Worm (Caenorhabditis elegans): ENCODE measurements around the gene K02D10.3.

K02D10.3 gene

DNA sequence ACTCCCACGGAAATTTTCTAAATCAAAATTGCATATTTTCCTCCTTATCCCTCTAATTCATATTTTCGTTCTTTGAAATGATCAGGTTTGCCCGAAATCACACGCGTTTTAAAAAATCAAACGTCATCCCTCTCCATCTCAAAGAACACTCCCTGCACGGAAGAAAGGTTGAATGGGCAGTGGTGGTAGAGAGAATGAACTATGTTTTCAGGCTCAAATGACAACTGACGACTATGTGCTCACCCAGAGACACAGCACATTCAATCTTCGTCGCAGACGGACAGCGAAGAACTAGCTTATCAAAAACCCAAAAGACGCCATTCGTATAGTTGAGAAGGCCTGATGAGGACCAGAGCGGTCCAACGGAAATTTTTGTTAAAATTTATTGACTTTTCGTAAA, 32.0 kb downstream of the K02D10.3 start:
- TF ChIP-seq fos-1 (tag; optimal IDR thresholded peaks at IDR 0.05) (no peak), swsn-7 (tag; optimal IDR thresholded peaks at IDR 0.05) (no peak), ztf-4 (tag; optimal IDR thresholded peaks at IDR 0.05) (no peak), nhr-19 (GFP tag; conservative IDR thresholded peaks at IDR 0.05) (peak; percentile 54), dpl-1 (GFP tag; optimal IDR thresholded peaks at IDR 0.05) (peak in 1 of 3 experiments; percentile 3), ceh-82 (tag; optimal IDR thresholded peaks at IDR 0.05) (no peak), mep-1 (tag; optimal IDR thresholded peaks at IDR 0.05) (no peak), ceh-88 (GFP tag; IDR thresholded peaks at IDR 0.05) (no peak), fkh-10 (GFP tag; optimal IDR thresholded peaks at IDR 0.05) (no peak), C34B4.2 (tag; optimal IDR thresholded peaks at IDR 0.05) (no peak), lin-39 (tag; optimal IDR thresholded peaks at IDR 0.05) (no peak), rnt-1 (tag; optimal IDR thresholded peaks at IDR 0.05) (peak; percentile 63), lin-14 (GFP tag; optimal IDR thresholded peaks at IDR 0.05) (peak; percentile 42), nhr-84 (tag; optimal IDR thresholded peaks at IDR 0.05) (no peak), vab-15 (tag; optimal IDR thresholded peaks at IDR 0.05) (no peak), C16A3.4 (tag; optimal IDR thresholded peaks at IDR 0.05) (no peak), mdl-1 (tag; optimal IDR thresholded peaks at IDR 0.05) (peak in 1 of 2 experiments; percentile 27), lin-35 (GFP tag; optimal IDR thresholded peaks at IDR 0.05) (peak; percentile 18 to 45), efl-1 (optimal IDR thresholded peaks at IDR 0.05) (peak in 1 of 2 experiments; percentile 10), efl-1 (GFP tag; optimal IDR thresholded peaks at IDR 0.05 in 1 of 2) (peak; percentile 3 to 84), snpc-4 (tag; optimal IDR thresholded peaks at IDR 0.05) (no peak), ces-1 (GFP tag; optimal IDR thresholded peaks at IDR 0.05) (no peak), Y116A8C.19 (tag; optimal IDR thresholded peaks at IDR 0.05; ENCODE audit: borderline replicate concordance) (no peak), irx-1 (tag; optimal IDR thresholded peaks at IDR 0.05) (no peak), unc-62 (GFP tag; optimal IDR thresholded peaks at IDR 0.05) (no peak), nhr-71 (tag; optimal IDR thresholded peaks at IDR 0.05) (peak; percentile 38), ceh-8 (GFP tag; optimal IDR thresholded peaks at IDR 0.05) (no peak), nhr-85 (tag) (no peak), nhr-77 (tag; optimal IDR thresholded peaks at IDR 0.05) (no peak), unc-98 (GFP tag; IDR thresholded peaks at IDR 0.05) (no peak), snu-23 (GFP tag; optimal IDR thresholded peaks at IDR 0.05) (peak; percentile 25), nhr-12 (tag; optimal IDR thresholded peaks at IDR 0.05) (no peak), ceh-90 (tag; optimal IDR thresholded peaks at IDR 0.05) (no peak), lsy-2 (tag; optimal IDR thresholded peaks at IDR 0.05) (peak in 1 of 2 experiments; percentile 23)

DNA sequence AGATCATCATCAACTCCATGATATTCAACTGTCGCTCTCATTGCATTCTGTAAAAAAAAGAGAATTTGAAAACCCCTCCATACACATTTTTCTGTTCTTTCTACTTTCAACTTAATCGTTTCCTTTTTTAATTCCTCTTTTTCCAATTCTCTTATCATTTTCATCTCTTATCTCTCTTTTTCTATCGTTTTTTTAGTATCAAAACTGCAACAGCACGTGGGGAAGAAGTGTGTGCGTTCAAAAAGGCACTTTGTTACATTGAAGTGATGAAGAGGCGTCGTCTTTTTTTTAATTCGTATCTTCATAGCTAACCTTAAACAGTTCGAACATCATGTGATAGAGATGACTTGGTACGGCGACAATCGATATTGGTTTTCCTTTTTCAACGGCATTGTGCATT, 32.6 kb downstream of the K02D10.3 start:
- TF ChIP-seq lsy-2 (tag; optimal IDR thresholded peaks at IDR 0.05) (peak in 1 of 2 experiments; percentile 43), efl-1 (optimal IDR thresholded peaks at IDR 0.05) (peak in 1 of 2 experiments; percentile 39), efl-1 (GFP tag; optimal IDR thresholded peaks at IDR 0.05 in 1 of 2) (peak; percentile 23 to 93), snu-23 (GFP tag; optimal IDR thresholded peaks at IDR 0.05) (peak; percentile 70), elt-2 (tag; optimal IDR thresholded peaks at IDR 0.05) (peak; percentile 82), irx-1 (tag; optimal IDR thresholded peaks at IDR 0.05) (no peak), nhr-85 (tag) (peak; percentile 90), nhr-237 (tag; optimal IDR thresholded peaks at IDR 0.05) (no peak), nhr-20 (tag; optimal IDR thresholded peaks at IDR 0.05) (peak; percentile 72), nhr-47 (tag; optimal IDR thresholded peaks at IDR 0.05) (peak; percentile 10), lin-14 (GFP tag; optimal IDR thresholded peaks at IDR 0.05) (peak; percentile 86), mab-9 (GFP tag; IDR thresholded peaks at IDR 0.05) (no peak), unc-130 (tag; optimal IDR thresholded peaks at IDR 0.05) (peak; percentile 11), lin-35 (GFP tag; optimal IDR thresholded peaks at IDR 0.05) (peak in 1 of 2 experiments; percentile 77), ceh-90 (tag; optimal IDR thresholded peaks at IDR 0.05) (no peak), blmp-1 (tag; optimal IDR thresholded peaks at IDR 0.05) (peak; percentile 74), nhr-19 (GFP tag; conservative IDR thresholded peaks at IDR 0.05) (peak; percentile 30; the same call in 1 of the 2 replicates), mep-1 (tag; optimal IDR thresholded peaks at IDR 0.05) (peak; percentile 5), nhr-11 (tag; optimal IDR thresholded peaks at IDR 0.05) (no peak), ceh-8 (GFP tag; optimal IDR thresholded peaks at IDR 0.05) (no peak), nhr-90 (tag; optimal IDR thresholded peaks at IDR 0.05; ENCODE audit: poor library complexity) (peak; percentile 54), tbx-2 (tag; optimal IDR thresholded peaks at IDR 0.05) (peak; percentile 31), isw-1 (GFP tag; IDR thresholded peaks at IDR 0.05) (no peak), jun-1 (tag; optimal IDR thresholded peaks at IDR 0.05) (peak; percentile 28), mdl-1 (tag; optimal IDR thresholded peaks at IDR 0.05) (peak in 1 of 2 experiments; percentile 84), grh-1 (GFP tag; IDR thresholded peaks at IDR 0.05) (no peak), egl-27 (tag; optimal IDR thresholded peaks at IDR 0.05) (no peak), elt-3 (tag; optimal IDR thresholded peaks at IDR 0.05) (peak in 5 of 6 experiments; percentile 24 to 98 (median 76)), dpl-1 (GFP tag; optimal IDR thresholded peaks at IDR 0.05) (peak in 2 of 3 experiments; percentile 24 to 50), pqm-1 (tag; optimal IDR thresholded peaks at IDR 0.05) (peak; percentile 10), nhr-71 (tag; optimal IDR thresholded peaks at IDR 0.05) (peak; percentile 64)
